Worm (Caenorhabditis elegans) whole organism, L2 larva: ENCODE results near the gene sqv-4.

Experiments used
- F13H6.1 ChIP-seq: sonication (generic microtip); optimal IDR thresholded peaks from 2 replicates; lab custom pipeline; 2016; ENCODE audit warnings: missing genetic modification characterization, missing compliant biosample characterization
- crh-2 ChIP-seq: sonication (generic microtip); optimal IDR thresholded peaks from 2 replicates; lab custom pipeline; 2017; ENCODE audit warnings: missing biosample characterization, missing genetic modification characterization
- egl-27 ChIP-seq: sonication (generic microtip); optimal IDR thresholded peaks from 3 replicates; lab custom pipeline; 2017; ENCODE audit warnings: missing biosample characterization, missing genetic modification reagents, missing genetic modification characterization
- elt-1 ChIP-seq: fragments of 150-350 bp; optimal IDR thresholded peaks from 2 replicates; lab custom pipeline; 2014; ENCODE audit warnings: missing biosample characterization, missing genetic modification characterization
- elt-3 ChIP-seq: sonication (generic microtip); optimal IDR thresholded peaks from 2 replicates; lab custom pipeline; 2017; ENCODE audit warnings: missing biosample characterization, missing genetic modification characterization
- lin-11 ChIP-seq: fragments of 150-350 bp; sonication (generic microtip); optimal IDR thresholded peaks from 2 replicates; lab custom pipeline; 2014; ENCODE audit warnings: missing biosample characterization, missing genetic modification characterization, inconsistent platforms, mixed read lengths
- nhr-129 ChIP-seq: fragments of 150-350 bp; optimal IDR thresholded peaks from 2 replicates; lab custom pipeline; 2014; ENCODE audit warnings: missing biosample characterization, missing genetic modification characterization
- nhr-23 ChIP-seq: fragments of 150-350 bp; optimal IDR thresholded peaks from 2 replicates; lab custom pipeline; 2014; ENCODE audit warnings: missing biosample characterization, missing genetic modification reagents, missing genetic modification characterization
- nhr-25 ChIP-seq: fragments of 150-350 bp; sonication (generic microtip); optimal IDR thresholded peaks from 3 replicates; lab custom pipeline; 2014; ENCODE audit warnings: missing biosample characterization, missing genetic modification characterization
- nhr-6 ChIP-seq: fragments of 150-350 bp; optimal IDR thresholded peaks from 2 replicates; lab custom pipeline; 2014; ENCODE audit warnings: missing biosample characterization, missing genetic modification characterization
- nhr-77 ChIP-seq: fragments of 150-350 bp; optimal IDR thresholded peaks from 2 replicates; lab custom pipeline; 2014; ENCODE audit warnings: missing biosample characterization, missing genetic modification characterization
- sem-4 ChIP-seq: fragments of 150-350 bp; optimal IDR thresholded peaks from 2 replicates; lab custom pipeline; 2014; ENCODE audit warnings: missing biosample characterization, missing genetic modification reagents, missing genetic modification characterization
- sma-3 ChIP-seq: sonication (generic microtip); optimal IDR thresholded peaks from 2 replicates; lab custom pipeline; 2016; ENCODE audit warnings: missing genetic modification reagents, missing genetic modification characterization, missing compliant biosample characterization

The sqv-4 gene

ce11 chrV:10615496-10615895 is 45.8 kb downstream of the sqv-4 start, which contains the start of gene H09F14.1:
H09F14.1 (minus strand) TSS chrV:10615596.
- TF ChIP-seq nhr-25 (no peak), nhr-77 (tag; lab: Kevin White, UChicago) (no peak), crh-2 (tag; lab: Kevin White, UChicago) (no peak), nhr-23 (tag; lab: Kevin White, UChicago) (no peak), egl-27 (no peak), lin-11 (tag; lab: Kevin White, UChicago) (no peak), nhr-6 (no peak), elt-3 (no peak), elt-1 (tag; lab: Kevin White, UChicago) (no peak), F13H6.1 (tag; lab: Kevin White, UChicago) (no peak), nhr-129 (no peak), sem-4 (no peak), sma-3 (GFP tag; lab: Kevin White, UChicago) (no peak)
